Worm (Caenorhabditis elegans): ENCODE measurements around the gene clec-199.

Gene clec-199

ce11 chrIV:17328834-17329233 is 22.9 kb upstream of the clec-199 start, which contains the start of gene ceh-88:
ceh-88 (plus strand) TSS chrIV:17329188.
- TF ChIP-seq ZK546.5 (tag; optimal IDR thresholded peaks at IDR 0.05) (no peak), hmg-11 (tag; optimal IDR thresholded peaks at IDR 0.05) (peak; percentile 36), sea-2 (GFP tag; optimal IDR thresholded peaks at IDR 0.05) (peak; percentile 4), ceh-28 (tag; optimal IDR thresholded peaks at IDR 0.05) (peak; percentile 25), ama-1 (optimal IDR thresholded peaks at IDR 0.05) (peak; percentile 45), pha-4 (tag; optimal IDR thresholded peaks at IDR 0.05) (peak; percentile 17), mml-1 (tag; optimal IDR thresholded peaks at IDR 0.05) (no peak), elt-2 (tag; optimal IDR thresholded peaks at IDR 0.05) (peak; percentile 13)

- TF ChIP-seq hmg-11 (tag; optimal IDR thresholded peaks at IDR 0.05): peak; percentile 56
- peak; percentile 33 for TF ChIP-seq pha-4 (tag; optimal IDR thresholded peaks at IDR 0.05)
- TF ChIP-seq fos-1 (tag; optimal IDR thresholded peaks at IDR 0.05): no peak
- TF ChIP-seq skn-1 (tag; optimal IDR thresholded peaks at IDR 0.05): no peak
- TF ChIP-seq elt-3 (tag; optimal IDR thresholded peaks at IDR 0.05): no peak
- no peak for TF ChIP-seq jun-1 (tag; optimal IDR thresholded peaks at IDR 0.05)
- no peak for TF ChIP-seq egl-5 (tag; optimal IDR thresholded peaks at IDR 0.05)
- TF ChIP-seq nhr-77 (tag; optimal IDR thresholded peaks at IDR 0.05): no peak
- no peak for TF ChIP-seq zag-1 (tag; optimal IDR thresholded peaks at IDR 0.05)
- no peak for TF ChIP-seq nhr-28 (tag; optimal IDR thresholded peaks at IDR 0.05)
- peak; percentile 49 for TF ChIP-seq nfya-1 (tag; optimal IDR thresholded peaks at IDR 0.05; ENCODE audit: insufficient read depth)
- TF ChIP-seq unc-39 (tag; optimal IDR thresholded peaks at IDR 0.05): no peak
- TF ChIP-seq mml-1 (tag; optimal IDR thresholded peaks at IDR 0.05): no peak
- no peak for TF ChIP-seq nhr-11 (tag; optimal IDR thresholded peaks at IDR 0.05)
- TF ChIP-seq mdl-1 (tag; optimal IDR thresholded peaks at IDR 0.05): no peak
- no peak for TF ChIP-seq nhr-237 (tag; optimal IDR thresholded peaks at IDR 0.05)
- peak; percentile 49 for TF ChIP-seq lin-15B (tag; optimal IDR thresholded peaks at IDR 0.05)
Measured at ce11 chrIV:17331100-17331577, 20.5 kb upstream of the clec-199 start, which contains the start of gene C49C3.6. C49C3.6 (plus strand) TSS chrIV:17331527.

- TF ChIP-seq hmg-11 (tag; optimal IDR thresholded peaks at IDR 0.05) (no peak), elt-2 (tag; optimal IDR thresholded peaks at IDR 0.05) (no peak)
Measured at ce11 chrIV:17332261-17332660, 19.4 kb upstream of the clec-199 start, which contains the start of gene C49C3.7. C49C3.7 (plus strand) TSS chrIV:17332561.

ce11 chrIV:17333542-17334281 is 18.0 kb upstream of the clec-199 start, which contains the start of gene C49C3.15:
C49C3.15 (plus strand) TSS chrIV:17334231.
- TF ChIP-seq nhr-25 (tag; optimal IDR thresholded peaks at IDR 0.05) (no peak), fos-1 (tag; optimal IDR thresholded peaks at IDR 0.05) (no peak), pqm-1 (tag; optimal IDR thresholded peaks at IDR 0.05) (no peak), R02D3.7 (tag; optimal IDR thresholded peaks at IDR 0.05) (no peak), pha-4 (tag; optimal IDR thresholded peaks at IDR 0.05) (peak; percentile 40), daf-12 (tag; optimal IDR thresholded peaks at IDR 0.05) (no peak), eor-1 (tag; optimal IDR thresholded peaks at IDR 0.05) (no peak), nhr-76 (tag; optimal IDR thresholded peaks at IDR 0.05) (no peak), zag-1 (tag; optimal IDR thresholded peaks at IDR 0.05) (no peak), nhr-67 (tag; optimal IDR thresholded peaks at IDR 0.05) (no peak), mml-1 (tag; optimal IDR thresholded peaks at IDR 0.05) (no peak), egl-5 (tag; optimal IDR thresholded peaks at IDR 0.05) (no peak), elt-1 (tag; optimal IDR thresholded peaks at IDR 0.05) (no peak), lsy-12 (tag; optimal IDR thresholded peaks at IDR 0.05) (no peak), egl-27 (tag; optimal IDR thresholded peaks at IDR 0.05) (no peak), tbx-2 (tag; optimal IDR thresholded peaks at IDR 0.05) (no peak), ZK546.5 (tag; optimal IDR thresholded peaks at IDR 0.05) (no peak), nfya-1 (tag; optimal IDR thresholded peaks at IDR 0.05; ENCODE audit: insufficient read depth) (peak; percentile 66), fkh-10 (GFP tag; optimal IDR thresholded peaks at IDR 0.05) (no peak), nhr-11 (tag; optimal IDR thresholded peaks at IDR 0.05) (no peak), ceh-9 (tag; optimal IDR thresholded peaks at IDR 0.05) (no peak), ceh-16 (tag; optimal IDR thresholded peaks at IDR 0.05) (no peak), lin-39 (tag; optimal IDR thresholded peaks at IDR 0.05) (peak; percentile 12), ztf-11 (tag; optimal IDR thresholded peaks at IDR 0.05) (no peak), skn-1 (tag; optimal IDR thresholded peaks at IDR 0.05) (no peak), ama-1 (optimal IDR thresholded peaks at IDR 0.05) (no peak), unc-62 (GFP tag; optimal IDR thresholded peaks at IDR 0.05) (no peak), ceh-82 (tag; optimal IDR thresholded peaks at IDR 0.05) (no peak), ztf-4 (tag; optimal IDR thresholded peaks at IDR 0.05) (no peak), aly-2 (tag; optimal IDR thresholded peaks at IDR 0.05) (no peak), mdl-1 (tag; optimal IDR thresholded peaks at IDR 0.05) (no peak), unc-39 (tag; optimal IDR thresholded peaks at IDR 0.05) (no peak), elt-3 (tag; optimal IDR thresholded peaks at IDR 0.05) (no peak), sea-2 (GFP tag; optimal IDR thresholded peaks at IDR 0.05) (no peak), nhr-28 (tag; optimal IDR thresholded peaks at IDR 0.05) (no peak), nhr-43 (tag; optimal IDR thresholded peaks at IDR 0.05; ENCODE audit: poor library complexity, severe bottlenecking) (no peak), fkh-2 (tag; optimal IDR thresholded peaks at IDR 0.05) (no peak), jun-1 (tag; optimal IDR thresholded peaks at IDR 0.05) (no peak)
